Worm (Caenorhabditis elegans) whole organism, early embryonic: ENCODE measurements around the gene adt-1.

ENCODE experiments used
- ama-1 ChIP-seq: fragments of 150-350 bp; optimal IDR thresholded peaks from 2 replicates; lab custom pipeline; 2014
- tbx-11 ChIP-seq: fragments of 200-800 bp; sonication (Bioruptor generic); IDR thresholded peaks from 2 replicates; pipeline ENCODE4 v1.3.6; 2022; ENCODE audit warnings: missing genetic modification characterization, missing compliant biosample characterization

DNA sequence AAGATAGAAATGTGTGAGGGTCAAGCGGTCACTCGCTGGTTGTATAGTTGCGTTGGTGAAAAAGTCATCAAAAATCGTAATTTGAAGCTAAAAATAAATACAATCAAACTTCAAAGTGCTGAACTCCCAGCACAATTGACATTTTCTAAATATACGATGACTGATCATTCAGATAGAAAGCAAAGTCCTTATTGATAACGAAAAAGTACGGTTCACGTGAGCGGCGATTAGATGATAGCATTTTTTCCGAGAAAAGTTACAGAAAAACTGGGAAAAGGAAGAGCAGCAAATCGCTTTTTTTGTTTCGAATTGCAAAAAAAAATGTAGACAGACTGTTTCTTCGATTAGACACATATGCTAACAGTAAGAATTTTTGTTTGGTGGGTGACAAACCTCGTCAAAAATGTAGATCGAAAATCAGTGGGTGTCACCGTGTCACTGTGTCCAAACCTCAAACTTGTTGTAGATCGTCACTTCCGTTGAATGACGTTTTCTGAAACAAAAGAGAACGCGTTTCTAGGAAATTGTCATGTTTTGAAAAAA lies 44.7 kb upstream of the adt-1 start, which contains the start of gene ivns-1:
- TF ChIP-seq ama-1 (no peak), tbx-11 (no peak)
